Fruit fly (Drosophila melanogaster) whole organism, prepupa: ENCODE measurements around the gene CG14232.

Experiments used
- Blimp-1 ChIP-seq: fragments of 200-800 bp; sonication (Bioruptor generic); optimal IDR thresholded peaks from 3 replicates; lab custom pipeline; 2017; ENCODE audit warnings: missing biosample characterization, missing genetic modification characterization, mild to moderate bottlenecking, moderate library complexity, missing genetic modification reagents
- CG10631 ChIP-seq: fragments of 200-800 bp; sonication (Bioruptor generic); optimal IDR thresholded peaks from 2 replicates; lab custom pipeline; 2016; ENCODE audit warnings: missing biosample characterization, missing genetic modification characterization
- CG10669 ChIP-seq: fragments of 200-800 bp; sonication (Bioruptor generic); optimal IDR thresholded peaks from 3 replicates; lab custom pipeline; 2018; ENCODE audit warnings: missing biosample characterization, mild to moderate bottlenecking, missing genetic modification characterization, moderate library complexity
- CG11294 ChIP-seq: fragments of 200-800 bp; sonication (Bioruptor generic); IDR thresholded peaks from 2 replicates; pipeline ENCODE4 v1.3.6; 2022; ENCODE audit warnings: missing biosample characterization, missing genetic modification characterization
- CG11762 ChIP-seq: fragments of 200-800 bp; sonication (Bioruptor generic); optimal IDR thresholded peaks from 3 replicates; lab custom pipeline; 2016; ENCODE audit warnings: missing biosample characterization, missing genetic modification characterization; ENCODE audit not compliant: insufficient read depth
- CG11902 ChIP-seq: fragments of 200-800 bp; sonication (Bioruptor generic); optimal IDR thresholded peaks from 3 replicates; lab custom pipeline; 2016; ENCODE audit warnings: missing biosample characterization, missing genetic modification characterization
- CG15336 ChIP-seq: fragments of 200-800 bp; sonication (Bioruptor generic); IDR thresholded peaks from 2 replicates; pipeline ENCODE4 v1.3.6; 2022; ENCODE audit warnings: missing biosample characterization, missing genetic modification characterization
- CG1621 ChIP-seq: fragments of 200-800 bp; sonication (Bioruptor generic); optimal IDR thresholded peaks from 3 replicates; lab custom pipeline; 2018; ENCODE audit warnings: missing biosample characterization, mild to moderate bottlenecking, missing genetic modification characterization
- CG16779 ChIP-seq: fragments of 200-800 bp; sonication (Bioruptor generic); optimal IDR thresholded peaks from 3 replicates; lab custom pipeline; 2017; ENCODE audit warnings: missing biosample characterization, mild to moderate bottlenecking, missing genetic modification characterization
- CG3032 ChIP-seq: fragments of 200-800 bp; optimal IDR thresholded peaks from 2 replicates; lab custom pipeline; 2019; ENCODE audit warnings: missing biosample characterization, mild to moderate bottlenecking, missing genetic modification characterization, moderate library complexity
- CG31627 ChIP-seq: fragments of 200-800 bp; sonication (Bioruptor generic); optimal IDR thresholded peaks from 3 replicates; lab custom pipeline; 2016; ENCODE audit warnings: missing biosample characterization, missing genetic modification characterization
- CG32006 ChIP-seq: fragments of 200-800 bp; sonication (Bioruptor generic); optimal IDR thresholded peaks from 3 replicates; lab custom pipeline; 2017; ENCODE audit warnings: missing biosample characterization, mild to moderate bottlenecking, missing genetic modification characterization
- CG4318 ChIP-seq: fragments of 200-800 bp; sonication (Bioruptor generic); optimal IDR thresholded peaks from 3 replicates; lab custom pipeline; 2017; ENCODE audit warnings: missing biosample characterization, mild to moderate bottlenecking, missing genetic modification characterization
- CG6163 ChIP-seq: fragments of 200-800 bp; sonication (Bioruptor generic); IDR thresholded peaks from 3 replicates; pipeline ENCODE4 v1.3.6; 2022; ENCODE audit warnings: missing biosample characterization, missing genetic modification characterization
- CG6276 ChIP-seq: fragments of 200-800 bp; sonication (Bioruptor generic); optimal IDR thresholded peaks from 2 replicates; lab custom pipeline; 2017; ENCODE audit warnings: missing biosample characterization, mild to moderate bottlenecking, missing genetic modification characterization
- CG6792 ChIP-seq: fragments of 200-800 bp; sonication (Bioruptor generic); optimal IDR thresholded peaks from 3 replicates; lab custom pipeline; 2016; ENCODE audit warnings: missing biosample characterization, missing genetic modification characterization
- CG6808 ChIP-seq: fragments of 200-800 bp; sonication (Bioruptor generic); optimal IDR thresholded peaks from 3 replicates; lab custom pipeline; 2017; ENCODE audit warnings: missing biosample characterization, missing genetic modification characterization, mild to moderate bottlenecking, moderate library complexity, missing genetic modification reagents
- CG6854 ChIP-seq: fragments of 200-800 bp; sonication (Bioruptor generic); optimal IDR thresholded peaks from 2 replicates; lab custom pipeline; 2017; ENCODE audit warnings: missing biosample characterization, mild to moderate bottlenecking, missing genetic modification characterization
- CG7368 ChIP-seq: fragments of 200-800 bp; sonication (Bioruptor generic); optimal IDR thresholded peaks from 3 replicates; lab custom pipeline; 2016; ENCODE audit warnings: missing biosample characterization, missing genetic modification characterization
- CG8119 ChIP-seq: fragments of 200-800 bp; sonication (Bioruptor generic); IDR thresholded peaks from 3 replicates; pipeline ENCODE4 v1.3.6; 2022; ENCODE audit warnings: missing biosample characterization, missing genetic modification characterization
- CG8319 ChIP-seq: fragments of 200-800 bp; sonication (Bioruptor generic); optimal IDR thresholded peaks from 3 replicates; lab custom pipeline; 2016; ENCODE audit warnings: missing biosample characterization, missing genetic modification characterization
- CG9139 ChIP-seq: fragments of 200-800 bp; sonication (Bioruptor generic); optimal IDR thresholded peaks from 3 replicates; lab custom pipeline; 2017; ENCODE audit warnings: missing biosample characterization, mild to moderate bottlenecking, missing genetic modification characterization
- Eip78C ChIP-seq: fragments of 200-800 bp; sonication (Bioruptor generic); peaks from one replicate; lab custom pipeline; 2016; ENCODE audit warnings: missing biosample characterization, missing genetic modification characterization
- Eip93F ChIP-seq: fragments of 200-800 bp; sonication (Bioruptor generic); optimal IDR thresholded peaks from 2 replicates; lab custom pipeline; 2016; ENCODE audit warnings: missing biosample characterization, mild to moderate bottlenecking, missing genetic modification characterization
- Ets21C ChIP-seq: fragments of 200-800 bp; sonication (Bioruptor generic); optimal IDR thresholded peaks from 3 replicates; lab custom pipeline; 2016; ENCODE audit warnings: missing biosample characterization, missing genetic modification characterization
- Ets96B ChIP-seq: fragments of 200-800 bp; optimal IDR thresholded peaks from 2 replicates; lab custom pipeline; 2019; ENCODE audit warnings: missing biosample characterization, mild to moderate bottlenecking, missing genetic modification characterization, moderate library complexity
- Lpt ChIP-seq: fragments of 200-800 bp; sonication (Bioruptor generic); optimal IDR thresholded peaks from 3 replicates; lab custom pipeline; 2016; ENCODE audit warnings: missing biosample characterization, missing genetic modification characterization
- Met ChIP-seq: fragments of 200-800 bp; sonication (Bioruptor generic); optimal IDR thresholded peaks from 3 replicates; lab custom pipeline; 2016; ENCODE audit warnings: missing biosample characterization, missing genetic modification characterization
- Smox ChIP-seq: fragments of 200-800 bp; sonication (Bioruptor generic); optimal IDR thresholded peaks from 3 replicates; lab custom pipeline; 2016; ENCODE audit warnings: missing biosample characterization, missing genetic modification characterization
- Sox102F ChIP-seq: fragments of 200-800 bp; sonication (Bioruptor generic); optimal IDR thresholded peaks from 2 replicates; lab custom pipeline; 2016; ENCODE audit warnings: missing biosample characterization, mild to moderate bottlenecking, missing genetic modification characterization
- Sox14 ChIP-seq: fragments of 200-800 bp; sonication (Bioruptor generic); optimal IDR thresholded peaks from 3 replicates; lab custom pipeline; 2016; ENCODE audit warnings: missing biosample characterization, missing genetic modification characterization
- Sox15 ChIP-seq: fragments of 200-800 bp; sonication (Bioruptor generic); optimal IDR thresholded peaks from 3 replicates; lab custom pipeline; 2016; ENCODE audit warnings: missing biosample characterization, missing genetic modification characterization
- achi ChIP-seq: fragments of 200-800 bp; sonication (Bioruptor generic); optimal IDR thresholded peaks from 3 replicates; lab custom pipeline; 2016; ENCODE audit warnings: missing biosample characterization, missing genetic modification characterization
- acj6 ChIP-seq: fragments of 200-800 bp; sonication (Bioruptor generic); optimal IDR thresholded peaks from 3 replicates; lab custom pipeline; 2016; ENCODE audit warnings: missing biosample characterization, missing genetic modification characterization
- cyc ChIP-seq: fragments of 200-800 bp; sonication (Bioruptor generic); optimal IDR thresholded peaks from 3 replicates; lab custom pipeline; 2016; ENCODE audit warnings: missing biosample characterization, missing genetic modification characterization
- dsx ChIP-seq: fragments of 200-800 bp; optimal IDR thresholded peaks from 3 replicates; lab custom pipeline; 2019; ENCODE audit warnings: missing biosample characterization, mild to moderate bottlenecking, missing genetic modification characterization, moderate library complexity; ENCODE audit not compliant: poor library complexity, severe bottlenecking
- eg ChIP-seq: fragments of 200-800 bp; sonication (Bioruptor generic); IDR thresholded peaks from 3 replicates; pipeline ENCODE4 v1.3.6; 2022; ENCODE audit warnings: missing biosample characterization, missing genetic modification characterization
- esn ChIP-seq: fragments of 200-800 bp; sonication (Bioruptor generic); optimal IDR thresholded peaks from 2 replicates; lab custom pipeline; 2016; ENCODE audit warnings: missing biosample characterization, mild to moderate bottlenecking, missing genetic modification characterization, moderate library complexity
- fd85E ChIP-seq: fragments of 200-800 bp; sonication (Bioruptor generic); optimal IDR thresholded peaks from 3 replicates; lab custom pipeline; 2016; ENCODE audit warnings: missing biosample characterization, missing genetic modification characterization
- fkh ChIP-seq: fragments of 200-800 bp; sonication (Bioruptor generic); optimal IDR thresholded peaks from 3 replicates; lab custom pipeline; 2017; ENCODE audit warnings: missing biosample characterization, mild to moderate bottlenecking, missing genetic modification characterization, moderate library complexity
- net ChIP-seq: fragments of 200-800 bp; sonication (Bioruptor generic); optimal IDR thresholded peaks from 3 replicates; lab custom pipeline; 2016; ENCODE audit warnings: missing biosample characterization, missing genetic modification characterization
- pdm3 ChIP-seq: fragments of 200-800 bp; sonication (Bioruptor generic); optimal IDR thresholded peaks from 3 replicates; lab custom pipeline; 2016; ENCODE audit warnings: missing biosample characterization, missing genetic modification characterization
- salr ChIP-seq, 2 experiments: fragments of 200-800 bp; sonication (Bioruptor generic); optimal IDR thresholded peaks; 3 replicates each; lab custom pipeline; 2016 to 2018; ENCODE audit warnings: missing biosample characterization in 2 of 2, missing genetic modification characterization in 2 of 2, mild to moderate bottlenecking in 1 of 2
- spab ChIP-seq: fragments of 200-800 bp; sonication (Bioruptor generic); optimal IDR thresholded peaks from 2 replicates; lab custom pipeline; 2017; ENCODE audit warnings: missing biosample characterization, mild to moderate bottlenecking, missing genetic modification characterization, missing genetic modification reagents
- ss ChIP-seq, 2 experiments: fragments of 200-800 bp; sonication (Bioruptor generic); optimal IDR thresholded peaks; 2 replicates in 1 of 2; 3 replicates in 1 of 2; lab custom pipeline; 2017 to 2018; ENCODE audit warnings: mild to moderate bottlenecking in 2 of 2, missing biosample characterization in 2 of 2, missing genetic modification characterization in 2 of 2, moderate library complexity in 1 of 2
- svp ChIP-seq: fragments of 200-800 bp; sonication (Bioruptor generic); peaks from one replicate; lab custom pipeline; 2016; ENCODE audit warnings: missing biosample characterization, missing genetic modification characterization
- topi ChIP-seq: fragments of 200-800 bp; sonication (Bioruptor generic); optimal IDR thresholded peaks from 3 replicates; lab custom pipeline; 2016; ENCODE audit warnings: missing biosample characterization, missing genetic modification characterization
- vri ChIP-seq: fragments of 200-800 bp; sonication (Bioruptor generic); optimal IDR thresholded peaks from 3 replicates; lab custom pipeline; 2016; ENCODE audit warnings: missing biosample characterization, mild to moderate bottlenecking, missing genetic modification characterization

Gene CG14232

DNA sequence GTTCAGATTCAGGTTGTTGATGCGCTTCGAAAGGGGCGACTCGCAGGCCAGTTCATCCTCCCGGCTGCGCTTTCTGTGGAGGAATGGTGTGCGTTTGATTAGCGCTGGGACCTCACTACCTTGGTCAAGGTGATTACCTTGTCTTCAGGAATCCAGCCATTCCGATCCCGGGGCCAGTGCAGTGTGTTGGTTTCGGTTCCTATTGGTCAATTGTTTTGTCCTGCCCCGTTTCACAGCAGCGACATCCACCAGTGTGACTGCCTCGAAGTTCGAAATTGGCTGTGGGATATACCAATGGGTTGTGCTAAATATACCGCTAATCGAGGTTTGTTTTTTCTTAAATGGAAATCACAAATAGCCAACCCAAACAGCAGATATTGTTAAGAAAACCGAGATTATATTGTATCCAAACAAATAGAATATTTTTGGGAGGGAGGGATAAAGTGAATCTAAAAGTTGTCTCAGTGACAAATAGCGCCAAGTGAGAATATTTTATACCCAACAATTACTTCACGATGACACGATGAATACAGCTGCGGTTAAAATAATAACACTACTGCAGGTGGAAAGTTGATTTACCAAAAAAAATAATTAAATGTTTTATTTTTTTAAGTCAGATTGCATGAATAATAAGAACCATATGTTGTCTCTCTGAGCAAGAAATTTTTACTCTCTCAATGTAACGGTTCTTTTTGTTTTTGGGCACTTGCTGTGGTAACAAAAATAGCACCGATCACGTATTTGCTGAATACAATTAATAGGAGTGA, 9.1 kb downstream of the CG14232 start, which contains the start of gene CG14229 (continued):
- no peak for TF ChIP-seq Lpt (GFP tag; lab: Kevin White, UChicago)
- no peak for TF ChIP-seq CG11762
- peak; percentile 45 for TF ChIP-seq CG31627 (GFP tag; lab: Kevin White, UChicago)
- TF ChIP-seq dsx (GFP tag; lab: Kevin White, UChicago) = no peak
- TF ChIP-seq CG11294 = no peak
- peak; percentile 43 for TF ChIP-seq CG32006 (GFP tag; lab: Kevin White, UChicago)
- peak; percentile 66 for TF ChIP-seq CG6163 (GFP tag; lab: Robert Waterston, UW)
- peak; percentile 47 for TF ChIP-seq topi (GFP tag; lab: Kevin White, UChicago)
- peak; percentile 32 for TF ChIP-seq cyc (GFP tag; lab: Kevin White, UChicago)
- no peak for TF ChIP-seq CG3032 (tag; lab: Kevin White, UChicago)
- TF ChIP-seq pdm3 (GFP tag; lab: Kevin White, UChicago) = peak; percentile 56
- no peak for TF ChIP-seq CG6276 (GFP tag; lab: Kevin White, UChicago)
- TF ChIP-seq achi (GFP tag; lab: Kevin White, UChicago) = peak; percentile 24
- TF ChIP-seq Sox14 (GFP tag; lab: Kevin White, UChicago) = peak; percentile 22
- TF ChIP-seq esn (GFP tag; lab: Kevin White, UChicago) = peak; percentile 28
- no peak for TF ChIP-seq CG9139 (GFP tag; lab: Kevin White, UChicago)
- peak; percentile 19 for TF ChIP-seq Sox15 (GFP tag; lab: Kevin White, UChicago)
- TF ChIP-seq CG11902 (GFP tag; lab: Kevin White, UChicago) = no peak
- no peak for TF ChIP-seq svp (GFP tag; lab: Kevin White, UChicago)
- peak; percentile 30 for TF ChIP-seq Sox102F (GFP tag; lab: Kevin White, UChicago)
- TF ChIP-seq CG6808 (GFP tag; lab: Kevin White, UChicago) = no peak
- no peak for TF ChIP-seq CG8319
- no peak for TF ChIP-seq Blimp-1 (GFP tag; lab: Kevin White, UChicago)
- no peak for TF ChIP-seq vri (GFP tag; lab: Kevin White, UChicago)
- TF ChIP-seq CG6854 (GFP tag; lab: Kevin White, UChicago) = no peak
- TF ChIP-seq Ets21C = no peak
- TF ChIP-seq CG10669 (GFP tag; lab: Kevin White, UChicago) = peak; percentile 5
- TF ChIP-seq CG8119 (GFP tag; lab: Robert Waterston, UW) = peak; percentile 35; the same call in 1 of the 3 replicates
- no peak for TF ChIP-seq CG7368
- no peak for TF ChIP-seq Ets96B
- no peak for TF ChIP-seq net (GFP tag; lab: Kevin White, UChicago)
- TF ChIP-seq CG10631 = peak; percentile 14

DNA sequence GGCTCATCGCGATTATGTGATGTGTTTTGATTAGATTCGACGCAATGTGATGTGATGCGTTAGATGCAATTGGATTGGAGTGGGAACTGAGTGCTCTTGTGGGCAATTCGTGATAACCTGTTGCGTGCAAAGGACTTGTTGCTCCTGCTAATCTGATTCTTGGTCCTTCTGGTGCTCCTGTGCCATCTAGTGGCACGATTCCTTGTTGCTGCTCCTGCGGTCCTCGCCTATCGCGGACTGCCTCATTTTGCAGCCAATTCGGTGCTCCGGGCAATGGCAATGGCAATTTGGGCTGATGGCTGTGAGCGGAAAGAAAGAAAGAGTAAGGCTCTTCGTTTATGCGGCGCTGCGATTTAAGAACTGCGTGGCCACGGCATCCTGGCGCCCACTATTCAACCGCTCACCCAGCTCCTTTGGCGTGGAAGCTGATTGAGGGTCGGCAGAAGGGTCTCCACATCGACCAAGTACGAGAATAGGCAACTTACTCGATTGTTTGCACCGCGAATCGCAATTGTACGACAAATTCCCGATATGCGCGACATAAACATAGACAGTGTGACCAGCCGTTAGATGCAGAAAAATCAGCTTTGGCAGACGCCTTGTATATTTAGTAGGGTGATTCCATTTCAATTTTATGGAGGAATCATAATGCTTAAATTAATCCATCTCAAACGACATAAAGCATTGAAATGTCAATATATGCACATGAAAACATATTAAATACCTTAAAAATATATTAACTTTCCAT, 10.9 kb downstream of the CG14232 start, which contains the start of gene Mer:
Mer (minus strand) TSS at position 550 of the 748 bp plus-strand sequence.
- no peak for TF ChIP-seq CG9139 (GFP tag; lab: Kevin White, UChicago)
- TF ChIP-seq CG3032 (tag; lab: Kevin White, UChicago) = peak; percentile 82
- peak; percentile 91 for TF ChIP-seq CG15336 (GFP tag; lab: Robert Waterston, UW)
- TF ChIP-seq CG4318 = no peak
- TF ChIP-seq Eip93F (GFP tag; lab: Kevin White, UChicago) = peak; percentile 62
- TF ChIP-seq vri (GFP tag; lab: Kevin White, UChicago) = no peak
- TF ChIP-seq CG6792 = peak; percentile 87
- TF ChIP-seq salr (GFP tag; optimal IDR thresholded peaks at IDR 0.05; lab: Kevin White, UChicago) = peak in 1 of 2 experiments; percentile 72
- TF ChIP-seq ss (GFP tag; optimal IDR thresholded peaks at IDR 0.05; lab: Kevin White, UChicago) = peak; percentile 81 to 85
- TF ChIP-seq CG1621 (tag; lab: Kevin White, UChicago) = peak; percentile 84
- peak; percentile 94 for TF ChIP-seq Eip78C
- TF ChIP-seq fd85E (GFP tag; lab: Kevin White, UChicago) = peak; percentile 51
- peak; percentile 78 for TF ChIP-seq dsx (GFP tag; lab: Kevin White, UChicago)
- TF ChIP-seq CG16779 (tag; lab: Kevin White, UChicago) = peak; percentile 80
- peak; percentile 80 for TF ChIP-seq Smox (GFP tag; lab: Kevin White, UChicago)
- TF ChIP-seq spab (GFP tag; lab: Kevin White, UChicago) = peak; percentile 65
- peak; percentile 72 for TF ChIP-seq CG11294
- TF ChIP-seq eg (GFP tag; lab: Robert Waterston, UW) = peak; percentile 92
- TF ChIP-seq Blimp-1 (GFP tag; lab: Kevin White, UChicago) = peak; percentile 67
- TF ChIP-seq acj6 = peak; percentile 86
- no peak for TF ChIP-seq fkh (GFP tag; lab: Kevin White, UChicago)
- peak; percentile 18 for TF ChIP-seq Met (GFP tag; lab: Kevin White, UChicago)
